Worm (Caenorhabditis elegans) whole organism, early embryonic: ENCODE results near the gene F34D6.1.

Experiments used
- F13C5.2 ChIP-seq: sonication (generic microtip); optimal IDR thresholded peaks from 2 replicates; lab custom pipeline; 2017; ENCODE audit warnings: mild to moderate bottlenecking, missing genetic modification characterization, inconsistent platforms, missing compliant biosample characterization
- aly-1 ChIP-seq: sonication (generic microtip); optimal IDR thresholded peaks from 2 replicates; lab custom pipeline; 2016; ENCODE audit warnings: missing genetic modification characterization, missing compliant biosample characterization
- ama-1 ChIP-seq: fragments of 150-350 bp; optimal IDR thresholded peaks from 2 replicates; lab custom pipeline; 2014
- ceh-13 ChIP-seq: fragments of 200-800 bp; sonication (Bioruptor generic); optimal IDR thresholded peaks from 2 replicates; lab custom pipeline; 2018; ENCODE audit warnings: mild to moderate bottlenecking, missing genetic modification characterization, missing compliant biosample characterization
- ceh-36 ChIP-seq: sonication (generic microtip); optimal IDR thresholded peaks from 2 replicates; lab custom pipeline; 2016; ENCODE audit warnings: missing genetic modification characterization, inconsistent platforms, missing compliant biosample characterization
- flt-1 ChIP-seq: fragments of 200-800 bp; sonication (Bioruptor generic); IDR thresholded peaks from 2 replicates; pipeline ENCODE4 v1.3.6; 2022; ENCODE audit warnings: missing genetic modification characterization, missing compliant biosample characterization
- hnd-1 ChIP-seq: sonication (generic microtip); optimal IDR thresholded peaks from 2 replicates; lab custom pipeline; 2016; ENCODE audit warnings: missing genetic modification characterization, missing compliant biosample characterization
- pes-1 ChIP-seq: fragments of 200-800 bp; sonication (Bioruptor generic); IDR thresholded peaks from 2 replicates; pipeline ENCODE4 v1.3.6; 2022; ENCODE audit warnings: missing genetic modification reagents, missing genetic modification characterization, missing compliant biosample characterization
- scrt-1 ChIP-seq: fragments of 200-800 bp; sonication (Bioruptor generic); IDR thresholded peaks from 2 replicates; pipeline ENCODE4 v1.3.6; 2022; ENCODE audit warnings: missing genetic modification characterization, missing compliant biosample characterization
- sea-1 ChIP-seq: fragments of 200-800 bp; sonication (Bioruptor generic); conservative IDR thresholded peaks from 2 replicates; pipeline ENCODE4 v1.3.6; 2022; ENCODE audit warnings: missing genetic modification characterization, missing compliant biosample characterization

ce11 chrII:2631169-2631568 lies 49.8 kb downstream of the F34D6.1 start, which contains the start of gene D2062.1:
- TF ChIP-seq flt-1 (no peak), ama-1 (lab: Kevin White, UChicago) (no peak), pes-1 (GFP tag; lab: Robert Waterston, UW) (no peak), ceh-13 (GFP tag; lab: Kevin White, UChicago) (no peak), aly-1 (no peak), ceh-36 (tag; lab: Kevin White, UChicago) (no peak), hnd-1 (no peak), sea-1 (GFP tag; lab: Robert Waterston, UW) (no peak), scrt-1 (GFP tag; lab: Robert Waterston, UW) (no peak), F13C5.2 (tag; lab: Kevin White, UChicago) (no peak)
